Worm (Caenorhabditis elegans): ENCODE measurements around the gene T20B12.5.

DNA sequence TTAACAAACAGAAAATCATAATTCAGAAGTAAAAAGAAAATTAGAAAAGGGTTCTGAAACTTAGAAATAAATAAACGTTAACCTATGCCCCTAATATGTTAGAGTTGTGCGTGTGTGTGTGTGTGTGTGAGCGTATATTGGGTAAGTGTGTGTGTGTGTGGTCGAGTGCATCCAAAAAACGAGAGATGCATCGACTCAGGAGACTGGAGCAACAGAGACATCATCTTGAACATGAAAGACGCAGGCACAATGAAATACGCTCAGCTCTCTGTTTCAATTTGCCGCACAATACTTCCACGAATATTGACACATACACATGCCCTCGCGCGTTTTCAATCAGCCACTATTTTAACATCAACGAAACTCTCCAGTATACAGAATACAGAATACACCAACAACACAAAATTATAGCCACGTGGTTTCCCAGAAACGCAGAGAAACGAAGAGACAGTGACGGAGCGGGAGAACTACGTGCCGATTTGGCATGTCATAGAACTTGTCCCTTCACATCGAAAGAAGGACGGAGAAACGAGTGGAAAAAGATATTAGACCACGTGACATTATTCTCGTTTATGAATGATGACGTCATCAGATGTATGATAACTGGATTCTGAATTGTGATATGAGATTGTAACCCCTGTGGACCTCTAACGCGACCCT lies 9.4 kb upstream of the T20B12.5 start:
- TF ChIP-seq madf-2 (tag; optimal IDR thresholded peaks at IDR 0.05) (no peak), fax-1 (tag; optimal IDR thresholded peaks at IDR 0.05) (no peak)

Data from whole organism, late embryonic.